Worm (Caenorhabditis elegans): ENCODE results near the gene srlf-28.
"Not testable (repeated sequence)": the region's sequence is repeated elsewhere in the genome, so short reads cannot be mapped to it uniquely, and the experiment has no call there.

srlf-28 gene

ce11 chrIV:14337757-14338156, 5.9 kb downstream of the srlf-28 start, which contains the start of gene Y67A10A.2:
Y67A10A.2 (plus strand) TSS chrIV:14338057.
- TF ChIP-seq nfyb-1 (GFP tag; IDR thresholded peaks at IDR 0.05) = no peak
- TF ChIP-seq Y53G8AR.9 (GFP tag; conservative IDR thresholded peaks at IDR 0.05) = no peak

ce11 chrIV:14335768-14336167, 7.9 kb downstream of the srlf-28 start:
- no peak for TF ChIP-seq snpc-4 (GFP tag; optimal IDR thresholded peaks at IDR 0.05)
- peak in 2 of 4 experiments; percentile 58 to 61 for TF ChIP-seq snpc-4 (tag; optimal IDR thresholded peaks at IDR 0.05)
- TF ChIP-seq ccch-3 (GFP tag; optimal IDR thresholded peaks at IDR 0.05) = no peak

DNA sequence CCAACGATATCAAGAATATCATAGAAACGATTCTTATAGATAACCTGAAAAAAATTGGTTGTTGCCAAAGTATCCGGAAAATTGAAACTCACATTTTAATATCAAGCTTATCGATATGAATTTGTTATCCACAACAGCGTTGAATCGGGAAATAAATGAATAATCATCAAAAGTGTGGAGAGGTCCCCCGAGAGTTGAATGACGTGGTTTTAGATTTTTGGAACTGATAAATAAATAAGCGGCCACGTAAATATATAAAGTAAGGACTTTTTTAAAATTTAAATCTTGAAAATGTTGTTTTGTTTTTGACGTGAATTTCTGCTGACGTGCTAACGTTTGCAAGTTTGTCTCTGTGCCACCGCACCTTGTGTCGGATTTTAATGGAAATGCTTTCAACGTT, 9.3 kb downstream of the srlf-28 start, which contains the start of gene Y67A10A.3:
Gene Y67A10A.3 (minus strand): TSS at position 101 of the 400 bp plus-strand sequence.
- TF ChIP-seq F39B2.1 (GFP tag; IDR thresholded peaks at IDR 0.05) (no peak), ceh-40 (GFP tag; IDR thresholded peaks at IDR 0.05) (no peak), C06A6.2 (GFP tag; conservative IDR thresholded peaks at IDR 0.05) (no peak), chd-7 (tag; optimal IDR thresholded peaks at IDR 0.05) (no peak), rec-8 (tag; optimal IDR thresholded peaks at IDR 0.05) (no peak), nhr-179 (tag; optimal IDR thresholded peaks at IDR 0.05) (no peak), bed-1 (GFP tag; IDR thresholded peaks at IDR 0.05) (no peak), F33H1.4 (GFP tag; IDR thresholded peaks at IDR 0.05) (no peak)

DNA sequence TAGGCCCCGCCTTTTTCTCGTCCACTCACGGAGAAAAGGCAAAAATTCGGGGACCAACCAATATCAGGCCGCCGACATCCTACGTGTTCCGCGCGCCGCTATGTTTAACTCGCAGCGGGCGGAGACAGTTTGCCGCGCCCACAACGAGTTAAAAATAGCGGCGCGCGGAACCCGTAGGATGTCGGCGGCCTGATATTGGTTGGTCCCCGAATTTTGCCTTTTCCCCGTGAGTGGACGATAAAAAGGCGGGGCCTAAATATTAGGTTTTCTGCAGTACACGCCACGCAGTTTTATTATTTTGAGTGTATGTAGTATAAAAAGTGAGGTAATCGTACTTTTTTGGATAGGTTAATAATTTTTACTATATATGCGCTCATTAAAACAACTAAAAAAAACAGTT, 15.4 kb downstream of the srlf-28 start:
- TF ChIP-seq snpc-1.1 (tag; optimal IDR thresholded peaks at IDR 0.05; ENCODE audit: insufficient read depth) = peak; percentile 39
- peak; percentile 80; the same call in 1 of the 2 replicates for TF ChIP-seq attf-6 (GFP tag; IDR thresholded peaks at IDR 0.05)
- TF ChIP-seq snpc-4 (GFP tag; optimal IDR thresholded peaks at IDR 0.05) = not testable (repeated sequence)
- TF ChIP-seq snpc-4 (tag; optimal IDR thresholded peaks at IDR 0.05) = peak in 3 of 4 experiments; percentile 31 to 95 (median 55)

DNA sequence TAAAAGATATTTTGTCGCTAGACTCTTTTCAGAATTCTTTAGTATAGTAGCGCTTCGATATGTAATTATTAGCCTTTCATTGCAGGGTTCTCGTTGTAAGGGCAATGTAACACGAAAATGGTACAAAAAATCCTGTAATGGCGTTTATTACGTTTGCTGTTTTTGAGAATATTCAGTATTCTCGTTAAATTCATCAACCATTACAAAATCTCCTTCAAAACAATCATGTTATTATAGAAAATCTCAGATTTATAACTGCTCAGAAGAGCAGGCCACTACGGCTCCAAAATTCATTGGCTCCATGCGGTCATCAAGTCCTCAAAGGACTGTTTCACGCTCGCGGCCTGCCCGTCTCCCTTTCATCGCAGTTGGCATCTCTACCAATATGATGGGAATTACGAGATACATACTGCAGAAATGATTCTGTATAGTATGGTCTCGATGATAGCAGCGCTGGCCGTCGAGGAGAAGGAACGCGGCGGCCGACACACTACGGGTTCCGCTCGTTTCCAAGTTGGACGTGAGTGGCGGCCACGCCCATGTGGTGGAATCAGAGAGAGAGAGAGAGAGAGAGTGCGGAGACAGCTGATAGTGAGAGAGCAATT, 16.9 kb downstream of the srlf-28 start:
- TF ChIP-seq nhr-80 (tag; optimal IDR thresholded peaks at IDR 0.05) (peak; percentile 80), fkh-3 (tag; optimal IDR thresholded peaks at IDR 0.05) (no peak), attf-5 (GFP tag; optimal IDR thresholded peaks at IDR 0.05) (peak; percentile 48), bed-1 (GFP tag; IDR thresholded peaks at IDR 0.05) (no peak), cebp-1 (GFP tag; IDR thresholded peaks at IDR 0.05) (no peak), cebp-1 (tag; optimal IDR thresholded peaks at IDR 0.05) (no peak), madf-6 (GFP tag; IDR thresholded peaks at IDR 0.05) (peak; percentile 89), F57A8.1 (GFP tag; optimal IDR thresholded peaks at IDR 0.05) (no peak), tlf-1 (GFP tag; optimal IDR thresholded peaks at IDR 0.05) (peak; percentile 65), ztf-28 (GFP tag; IDR thresholded peaks at IDR 0.05) (0 out of 2 replicates have a peak, but pooled peaks have one; percentile 46), C17E4.6 (GFP tag; IDR thresholded peaks at IDR 0.05) (peak; percentile 93), nfya-1 (tag; optimal IDR thresholded peaks at IDR 0.05; ENCODE audit: borderline replicate concordance, insufficient read depth) (no peak), ets-4 (GFP tag; optimal IDR thresholded peaks at IDR 0.05) (peak; percentile 83), ceh-58 (GFP tag; IDR thresholded peaks at IDR 0.05) (no peak), hrde-1 (tag; optimal IDR thresholded peaks at IDR 0.05; ENCODE audit: borderline replicate concordance) (peak; percentile 54), F52B5.7 (tag; optimal IDR thresholded peaks at IDR 0.05) (peak; percentile 57), gei-17 (GFP tag; optimal IDR thresholded peaks at IDR 0.05) (peak; percentile 60), pbrm-1 (GFP tag; IDR thresholded peaks at IDR 0.05) (peak; percentile 99), aptf-3 (GFP tag; IDR thresholded peaks at IDR 0.05) (no peak), attf-3 (GFP tag; conservative IDR thresholded peaks at IDR 0.05) (peak; percentile 58), F49E8.2 (tag; optimal IDR thresholded peaks at IDR 0.05; ENCODE audit: insufficient read depth) (peak; percentile 89), ztf-3 (GFP tag; optimal IDR thresholded peaks at IDR 0.05) (no peak), tbx-9 (tag; optimal IDR thresholded peaks at IDR 0.05; ENCODE audit: borderline replicate concordance) (no peak), sdz-38 (tag; optimal IDR thresholded peaks at IDR 0.05) (no peak), xnd-1 (tag; optimal IDR thresholded peaks at IDR 0.05) (peak; percentile 43), let-526 (GFP tag; IDR thresholded peaks at IDR 0.05) (no peak), pha-4 (tag; optimal IDR thresholded peaks at IDR 0.05) (no peak)
